Worm (Caenorhabditis elegans): ENCODE results near the gene F54C9.9.

Gene F54C9.9

DNA sequence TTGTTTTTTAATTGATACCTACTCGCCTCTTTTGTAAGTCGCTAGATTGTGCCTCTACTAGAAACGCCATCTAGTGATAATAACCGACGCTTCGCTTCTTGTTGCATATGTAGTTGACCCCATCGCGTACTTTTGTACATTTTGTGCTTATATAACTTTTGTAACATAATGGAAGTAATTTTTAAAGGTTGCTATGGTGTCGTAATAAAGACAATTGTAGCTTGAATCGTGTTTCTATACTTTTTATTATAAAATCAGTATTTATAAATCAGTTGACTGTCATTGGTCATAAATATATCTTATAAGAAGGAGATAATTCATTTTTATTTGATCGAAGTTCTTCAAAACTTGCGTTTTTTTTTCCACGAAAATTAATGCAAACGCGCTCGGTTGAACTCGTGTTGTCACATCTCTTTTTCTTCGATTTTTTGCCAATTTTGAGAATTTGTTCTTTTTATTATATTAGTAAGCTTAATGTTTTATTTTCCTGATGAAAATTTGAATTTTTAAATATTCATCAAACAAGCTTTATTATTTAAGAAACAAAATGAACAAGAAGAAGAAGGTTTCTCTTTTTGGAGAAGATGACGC is at the start of gene F54C9.9:
Gene F54C9.9, plus strand, starts transcription at position 541 of the 591 bp plus-strand sequence.
- TF ChIP-seq skn-1 (tag; optimal IDR thresholded peaks at IDR 0.05) (no peak), fos-1 (tag; optimal IDR thresholded peaks at IDR 0.05) (no peak), snpc-4 (tag; optimal IDR thresholded peaks at IDR 0.05) (no peak), C34F6.9 (tag; optimal IDR thresholded peaks at IDR 0.05) (peak; percentile 66), nhr-129 (tag; optimal IDR thresholded peaks at IDR 0.05) (no peak), unc-39 (tag; optimal IDR thresholded peaks at IDR 0.05) (no peak), Y55F3AM.14 (GFP tag; optimal IDR thresholded peaks at IDR 0.05) (no peak), elt-3 (tag; optimal IDR thresholded peaks at IDR 0.05) (no peak), nhr-21 (tag; optimal IDR thresholded peaks at IDR 0.05) (no peak), nhr-25 (tag; optimal IDR thresholded peaks at IDR 0.05) (peak; percentile 79), lin-13 (GFP tag; optimal IDR thresholded peaks at IDR 0.05) (no peak), ztf-11 (tag; optimal IDR thresholded peaks at IDR 0.05) (no peak), crh-2 (tag; optimal IDR thresholded peaks at IDR 0.05) (peak; percentile 42), unc-55 (GFP tag; optimal IDR thresholded peaks at IDR 0.05) (peak; percentile 45), lsy-2 (tag; optimal IDR thresholded peaks at IDR 0.05) (peak in 1 of 2 experiments; percentile 60), dmd-4 (tag; optimal IDR thresholded peaks at IDR 0.05) (no peak), nhr-77 (tag; optimal IDR thresholded peaks at IDR 0.05) (no peak), ztf-4 (tag; optimal IDR thresholded peaks at IDR 0.05) (no peak), ZK546.5 (tag; optimal IDR thresholded peaks at IDR 0.05) (no peak), alr-1 (tag; optimal IDR thresholded peaks at IDR 0.05) (no peak), ceh-82 (tag; optimal IDR thresholded peaks at IDR 0.05) (no peak), gmeb-1 (tag; optimal IDR thresholded peaks at IDR 0.05) (peak; percentile 64)

DNA sequence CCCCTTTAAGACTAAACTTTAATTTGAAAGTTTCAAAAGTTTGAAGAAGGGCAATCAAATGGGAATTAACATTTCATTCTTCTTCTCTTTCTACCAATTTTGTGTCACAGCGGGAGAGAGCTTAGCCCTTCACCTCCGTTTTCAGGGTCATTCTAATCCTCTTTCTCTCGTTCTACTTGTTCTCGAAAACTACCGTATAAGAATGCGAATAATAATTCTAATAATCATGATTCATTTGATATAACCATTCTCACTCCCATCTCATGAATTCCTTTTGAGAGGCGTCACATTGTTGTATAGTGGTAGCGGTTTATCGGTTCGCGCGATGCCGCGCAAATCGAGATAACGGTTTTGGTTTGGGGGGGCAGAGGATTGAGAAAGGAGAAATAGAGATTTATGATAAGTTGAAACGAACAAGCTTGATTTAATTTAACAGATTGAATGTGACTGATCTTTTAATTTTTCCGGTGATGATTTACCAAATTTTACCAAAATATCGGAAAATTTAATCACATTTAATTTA is 48.6 kb upstream of the F54C9.9 start:
- TF ChIP-seq elt-3 (tag; optimal IDR thresholded peaks at IDR 0.05) (no peak), nhr-25 (tag; optimal IDR thresholded peaks at IDR 0.05) (peak; percentile 54), nhr-6 (tag; optimal IDR thresholded peaks at IDR 0.05) (no peak), nhr-77 (tag; optimal IDR thresholded peaks at IDR 0.05) (no peak)

DNA sequence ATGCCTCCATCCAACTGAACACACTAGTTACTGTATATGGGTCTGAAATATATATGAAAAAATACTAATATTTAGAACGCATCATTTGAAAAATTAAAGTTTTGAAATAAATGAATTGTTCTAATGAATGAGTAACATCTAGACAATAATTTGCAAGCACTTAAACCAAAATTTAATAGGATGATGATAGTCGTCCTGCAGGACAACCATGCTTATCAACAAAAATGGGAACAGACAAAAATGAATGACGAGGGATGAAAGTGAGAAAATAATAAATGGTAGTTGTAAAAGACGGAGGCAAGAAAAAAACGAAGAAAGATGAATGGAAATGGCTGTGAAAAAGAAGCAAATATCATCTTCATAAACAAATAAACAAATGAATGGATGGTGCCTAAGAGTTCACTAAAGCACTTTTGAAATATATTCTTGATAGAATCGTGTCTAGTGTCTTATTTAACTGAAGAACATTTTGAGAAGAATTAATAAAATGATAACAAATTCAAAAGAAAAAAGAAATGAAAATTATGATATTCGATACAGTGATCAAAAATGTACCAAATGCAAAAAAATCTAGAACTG is 46.6 kb upstream of the F54C9.9 start, which contains the start of gene gldi-7:
Gene gldi-7, minus strand, starts transcription at position 42 of the 579 bp plus-strand sequence.
- no peak for TF ChIP-seq ZK546.5 (tag; optimal IDR thresholded peaks at IDR 0.05)
- TF ChIP-seq ztf-4 (tag; optimal IDR thresholded peaks at IDR 0.05) = no peak
- TF ChIP-seq nhr-129 (tag; optimal IDR thresholded peaks at IDR 0.05) = no peak
- peak; percentile 67 for TF ChIP-seq fos-1 (tag; optimal IDR thresholded peaks at IDR 0.05)
- no peak for TF ChIP-seq aly-2 (tag; optimal IDR thresholded peaks at IDR 0.05)
- TF ChIP-seq elt-1 (tag; optimal IDR thresholded peaks at IDR 0.05) = no peak

DNA sequence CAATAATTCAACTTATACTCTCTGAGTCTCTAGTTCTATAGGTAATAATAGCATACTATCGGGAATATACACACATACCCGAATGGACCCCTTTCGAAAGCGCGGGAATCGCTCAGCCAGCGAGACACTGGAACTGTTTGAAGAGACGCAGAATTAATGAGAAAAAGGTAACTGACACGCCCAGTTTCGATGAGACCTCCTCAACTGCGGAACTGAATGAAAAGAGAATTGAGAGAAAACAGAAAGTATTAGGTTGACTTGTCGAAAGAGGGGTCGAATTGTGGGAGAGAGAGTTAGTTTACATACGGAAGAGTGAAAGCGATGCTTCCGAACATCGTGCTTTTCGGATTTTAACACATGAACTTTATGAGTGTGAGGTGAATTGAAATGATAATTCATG is 45.8 kb upstream of the F54C9.9 start:
- TF ChIP-seq mab-5 (tag; optimal IDR thresholded peaks at IDR 0.05) = no peak
- no peak for TF ChIP-seq dmd-4 (tag; optimal IDR thresholded peaks at IDR 0.05)
- peak; percentile 32 for TF ChIP-seq nhr-129 (tag; optimal IDR thresholded peaks at IDR 0.05)
- TF ChIP-seq blmp-1 (tag; optimal IDR thresholded peaks at IDR 0.05; ENCODE audit: insufficient read depth) = peak; percentile 28
- TF ChIP-seq nhr-21 (tag; optimal IDR thresholded peaks at IDR 0.05) = no peak
- TF ChIP-seq sma-3 (GFP tag; optimal IDR thresholded peaks at IDR 0.05) = no peak

DNA sequence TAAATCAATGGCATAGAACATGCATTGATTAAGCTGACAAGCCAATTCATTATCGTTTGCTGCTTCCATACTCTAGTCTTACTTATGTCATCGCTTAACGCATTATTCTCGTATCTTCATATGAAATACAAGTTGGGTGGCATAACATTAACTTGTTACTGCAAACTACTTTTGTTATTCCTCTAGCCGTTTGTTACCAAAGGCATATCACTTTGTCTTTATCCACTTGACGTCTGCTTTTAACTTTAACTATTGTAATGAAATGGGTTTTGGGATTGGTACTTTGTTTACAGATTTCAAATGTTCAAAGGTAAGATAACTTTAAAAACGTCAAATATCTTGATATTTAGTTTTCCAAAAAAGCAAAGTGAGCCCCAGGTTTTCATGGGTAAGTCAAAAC is 41.8 kb upstream of the F54C9.9 start, which contains the start of gene W01C9.2:
Gene W01C9.2, plus strand, starts transcription at position 301 of the 400 bp plus-strand sequence.
- TF ChIP-seq nhr-6 (tag; optimal IDR thresholded peaks at IDR 0.05) (no peak), ztf-4 (tag; optimal IDR thresholded peaks at IDR 0.05) (no peak), sem-4 (tag; optimal IDR thresholded peaks at IDR 0.05) (no peak), aly-2 (tag; optimal IDR thresholded peaks at IDR 0.05) (no peak), ZK546.5 (tag; optimal IDR thresholded peaks at IDR 0.05) (no peak), nhr-11 (tag; optimal IDR thresholded peaks at IDR 0.05) (no peak), mbf-1 (tag; optimal IDR thresholded peaks at IDR 0.05) (no peak), C34F6.9 (tag; optimal IDR thresholded peaks at IDR 0.05) (no peak), snpc-4 (tag; optimal IDR thresholded peaks at IDR 0.05) (no peak), nhr-23 (tag; optimal IDR thresholded peaks at IDR 0.05) (no peak)
